Worm (Caenorhabditis elegans) whole organism, L1 larva: ENCODE results near the gene dhs-15.

Experiments
- ama-1 ChIP-seq: fragments of 150-350 bp; optimal IDR thresholded peaks from 2 replicates; lab custom pipeline; 2014
- fkh-8 ChIP-seq: sonication (generic microtip); optimal IDR thresholded peaks from 2 replicates; lab custom pipeline; 2016; ENCODE audit warnings: mild to moderate bottlenecking, missing genetic modification characterization, missing compliant biosample characterization
- hlh-17 ChIP-seq: fragments of 200-800 bp; sonication (Bioruptor generic); optimal IDR thresholded peaks from 2 replicates; lab custom pipeline; 2018; ENCODE audit warnings: missing genetic modification characterization, mild to moderate bottlenecking, missing compliant biosample characterization, moderate library complexity, borderline replicate concordance
- lin-13 ChIP-seq: fragments of 150-350 bp; optimal IDR thresholded peaks from 2 replicates; lab custom pipeline; 2014; ENCODE audit warnings: missing biosample characterization, missing genetic modification reagents, missing genetic modification characterization
- nhr-11 ChIP-seq: fragments of 150-350 bp; optimal IDR thresholded peaks from 2 replicates; lab custom pipeline; 2014; ENCODE audit warnings: missing biosample characterization, missing genetic modification characterization
- nhr-76 ChIP-seq: sonication (generic microtip); optimal IDR thresholded peaks from 2 replicates; lab custom pipeline; 2017; ENCODE audit warnings: missing biosample characterization, missing genetic modification characterization
- nhr-77 ChIP-seq: fragments of 150-350 bp; optimal IDR thresholded peaks from 2 replicates; lab custom pipeline; 2014; ENCODE audit warnings: missing biosample characterization, missing genetic modification characterization
- rnt-1 ChIP-seq: sonication (generic microtip); optimal IDR thresholded peaks from 2 replicates; lab custom pipeline; 2016; ENCODE audit warnings: mild to moderate bottlenecking, missing genetic modification characterization, moderate library complexity, missing compliant biosample characterization
- snpc-4 ChIP-seq: fragments of 150-350 bp; optimal IDR thresholded peaks from 2 replicates; lab custom pipeline; 2014; ENCODE audit warnings: missing biosample characterization, missing genetic modification characterization
- ztf-4 ChIP-seq: fragments of 150-350 bp; optimal IDR thresholded peaks from 2 replicates; lab custom pipeline; 2014; ENCODE audit warnings: missing biosample characterization, missing genetic modification characterization

- TF ChIP-seq ama-1 (lab: Kevin White, UChicago) (no peak), rnt-1 (tag; lab: Kevin White, UChicago) (no peak), lin-13 (GFP tag; lab: Kevin White, UChicago) (no peak), fkh-8 (tag; lab: Kevin White, UChicago) (no peak), ztf-4 (tag; lab: Kevin White, UChicago) (no peak), nhr-76 (tag; lab: Kevin White, UChicago) (no peak), snpc-4 (tag; lab: Kevin White, UChicago) (no peak), hlh-17 (GFP tag; lab: Kevin White, UChicago) (no peak), nhr-77 (tag; lab: Kevin White, UChicago) (no peak), nhr-11 (tag; lab: Kevin White, UChicago) (no peak)
Measured at ce11 chrV:2728236-2728635, 41.4 kb downstream of the dhs-15 start, which contains the start of gene str-33.
